Fruit fly (Drosophila melanogaster): ENCODE data around the gene Sk2.

Gene Sk2

dm6 chr3L:3034779-3035643 lies 11.9 kb upstream of the Sk2 start, which contains the start of gene CG2162:
TSS of gene CG2162 (plus strand) at chr3L:3035196.
- no peak for TF ChIP-seq CG33017 (tag; optimal IDR thresholded peaks at IDR 0.05)
- no peak for TF ChIP-seq Clk (GFP tag; optimal IDR thresholded peaks at IDR 0.05)
- peak; percentile 33 for TF ChIP-seq CG12768 (GFP tag; optimal IDR thresholded peaks at IDR 0.05)
- peak; percentile 55 for TF ChIP-seq Mnt (GFP tag; optimal IDR thresholded peaks at IDR 0.05)
- TF ChIP-seq tj (GFP tag; optimal IDR thresholded peaks at IDR 0.05), result peak; percentile 11
- peak; percentile 8 for TF ChIP-seq cic (GFP tag; optimal IDR thresholded peaks at IDR 0.05)
- TF ChIP-seq CG7101 (tag; optimal IDR thresholded peaks at IDR 0.05), result no peak
- no peak for TF ChIP-seq CG14711 (tag; optimal IDR thresholded peaks at IDR 0.05)
- peak; percentile 93 for TF ChIP-seq kay (GFP tag; ENCODE audit: borderline replicate concordance)
- TF ChIP-seq CG5204 (GFP tag; optimal IDR thresholded peaks at IDR 0.05), result no peak
- no peak for TF ChIP-seq Hr96 (GFP tag; optimal IDR thresholded peaks at IDR 0.05)
- no peak for TF ChIP-seq CG1620 (GFP tag; optimal IDR thresholded peaks at IDR 0.05)
- no peak for TF ChIP-seq toe (GFP tag; optimal IDR thresholded peaks at IDR 0.05)
- no peak for TF ChIP-seq bab1 (GFP tag; optimal IDR thresholded peaks at IDR 0.05)
- no peak for TF ChIP-seq CG11617 (GFP tag; optimal IDR thresholded peaks at IDR 0.05)
- TF ChIP-seq pad (GFP tag; optimal IDR thresholded peaks at IDR 0.05), result peak; percentile 100
- TF ChIP-seq ovo (GFP tag; optimal IDR thresholded peaks at IDR 0.05), result peak; percentile 70
- no peak for TF ChIP-seq cnc (optimal IDR thresholded peaks at IDR 0.05)
- no peak for TF ChIP-seq CG7045 (GFP tag; optimal IDR thresholded peaks at IDR 0.05)
- no peak for TF ChIP-seq Crg-1 (GFP tag; optimal IDR thresholded peaks at IDR 0.05)

- TF ChIP-seq CG12768 (GFP tag; optimal IDR thresholded peaks at IDR 0.05), result peak; percentile 87
- TF ChIP-seq CG14711 (tag; optimal IDR thresholded peaks at IDR 0.05), result peak; percentile 79
- TF ChIP-seq CG1620 (GFP tag; optimal IDR thresholded peaks at IDR 0.05), result peak; percentile 41
- TF ChIP-seq CG11617 (GFP tag; optimal IDR thresholded peaks at IDR 0.05), result peak; percentile 86
- TF ChIP-seq CG7101 (tag; optimal IDR thresholded peaks at IDR 0.05), result peak; percentile 84
- TF ChIP-seq CG7045 (GFP tag; optimal IDR thresholded peaks at IDR 0.05), result peak; percentile 90
- TF ChIP-seq pad (GFP tag; optimal IDR thresholded peaks at IDR 0.05), result no peak
- no peak for TF ChIP-seq ovo (GFP tag; optimal IDR thresholded peaks at IDR 0.05)
- peak; percentile 65 for TF ChIP-seq tj (GFP tag; optimal IDR thresholded peaks at IDR 0.05)
- TF ChIP-seq toe (GFP tag; optimal IDR thresholded peaks at IDR 0.05), result peak; percentile 83
- TF ChIP-seq bab1 (GFP tag; optimal IDR thresholded peaks at IDR 0.05), result peak; percentile 77
- no peak for TF ChIP-seq kay (GFP tag; ENCODE audit: borderline replicate concordance)
- no peak for TF ChIP-seq cnc (optimal IDR thresholded peaks at IDR 0.05)
- peak; percentile 90 for TF ChIP-seq CG33017 (tag; optimal IDR thresholded peaks at IDR 0.05)
- peak; percentile 80 for TF ChIP-seq CG5204 (GFP tag; optimal IDR thresholded peaks at IDR 0.05)
- TF ChIP-seq Mnt (GFP tag; optimal IDR thresholded peaks at IDR 0.05), result peak; percentile 50
- TF ChIP-seq Hr96 (GFP tag; optimal IDR thresholded peaks at IDR 0.05), result peak; percentile 76
- TF ChIP-seq cic (GFP tag; optimal IDR thresholded peaks at IDR 0.05), result peak; percentile 42
- TF ChIP-seq Clk (GFP tag; optimal IDR thresholded peaks at IDR 0.05), result peak; percentile 27
- TF ChIP-seq Crg-1 (GFP tag; optimal IDR thresholded peaks at IDR 0.05), result peak; percentile 43
These were observed 10.9 kb upstream of the Sk2 start for dm6 chr3L:3035769-3036583.

- TF ChIP-seq toe (GFP tag; optimal IDR thresholded peaks at IDR 0.05) (no peak), CG14711 (tag; optimal IDR thresholded peaks at IDR 0.05) (no peak)
These were observed 9.8 kb upstream of the Sk2 start for dm6 chr3L:3036951-3037586.

dm6 chr3L:3037822-3038563 lies 8.9 kb upstream of the Sk2 start:
- TF ChIP-seq CG1620 (GFP tag; optimal IDR thresholded peaks at IDR 0.05), result no peak
- TF ChIP-seq cic (GFP tag; optimal IDR thresholded peaks at IDR 0.05), result peak; percentile 93
- TF ChIP-seq bab1 (GFP tag; optimal IDR thresholded peaks at IDR 0.05), result peak; percentile 64
- no peak for TF ChIP-seq Crg-1 (GFP tag; optimal IDR thresholded peaks at IDR 0.05)
- TF ChIP-seq CG14711 (tag; optimal IDR thresholded peaks at IDR 0.05), result no peak
- peak; percentile 64 for TF ChIP-seq tj (GFP tag; optimal IDR thresholded peaks at IDR 0.05)
- TF ChIP-seq cnc (optimal IDR thresholded peaks at IDR 0.05), result no peak
- peak; percentile 85 for TF ChIP-seq kay (GFP tag; ENCODE audit: borderline replicate concordance)
- peak; percentile 20 for TF ChIP-seq toe (GFP tag; optimal IDR thresholded peaks at IDR 0.05)
- peak; percentile 49 for TF ChIP-seq CG7045 (GFP tag; optimal IDR thresholded peaks at IDR 0.05)
- no peak for TF ChIP-seq ovo (GFP tag; optimal IDR thresholded peaks at IDR 0.05)
- peak; percentile 34 for TF ChIP-seq pad (GFP tag; optimal IDR thresholded peaks at IDR 0.05)
- TF ChIP-seq CG12768 (GFP tag; optimal IDR thresholded peaks at IDR 0.05), result peak; percentile 74
- TF ChIP-seq Mnt (GFP tag; optimal IDR thresholded peaks at IDR 0.05), result peak; percentile 69
- TF ChIP-seq CG5204 (GFP tag; optimal IDR thresholded peaks at IDR 0.05), result peak; percentile 54
- peak; percentile 49 for TF ChIP-seq CG7101 (tag; optimal IDR thresholded peaks at IDR 0.05)
- peak; percentile 40 for TF ChIP-seq Hr96 (GFP tag; optimal IDR thresholded peaks at IDR 0.05)
- peak; percentile 81 for TF ChIP-seq Clk (GFP tag; optimal IDR thresholded peaks at IDR 0.05)
- TF ChIP-seq CG11617 (GFP tag; optimal IDR thresholded peaks at IDR 0.05), result peak; percentile 58
- TF ChIP-seq CG33017 (tag; optimal IDR thresholded peaks at IDR 0.05), result peak; percentile 17

All from whole organism, adult.